Fruit fly (Drosophila melanogaster): ENCODE measurements around the gene CG11586.

- TF ChIP-seq CG8478 (optimal IDR thresholded peaks at IDR 0.05) = no peak
- TF ChIP-seq CTCF (optimal IDR thresholded peaks at IDR 0.05) = no peak
Measured at dm6 chr3L:4225647-4226470, 36.4 kb downstream of the CG11586 start.
